Worm (Caenorhabditis elegans): ENCODE measurements around the gene F59B10.6.

ce11 chrII:10553377-10554045, 29.2 kb upstream of the F59B10.6 start:
- peak; percentile 46 for TF ChIP-seq ama-1 (optimal IDR thresholded peaks at IDR 0.05)
- no peak for TF ChIP-seq ama-1 (GFP tag; optimal IDR thresholded peaks at IDR 0.05)
- no peak for TF ChIP-seq lin-35 (GFP tag; optimal IDR thresholded peaks at IDR 0.05)
- TF ChIP-seq B0019.2 (GFP tag; conservative IDR thresholded peaks at IDR 0.05) = no peak
- 0 out of 2 replicates have a peak, but pooled peaks have one; percentile 40 for TF ChIP-seq F39B2.1 (GFP tag; IDR thresholded peaks at IDR 0.05)
- no peak for TF ChIP-seq rcor-1 (GFP tag; IDR thresholded peaks at IDR 0.05)
- no peak for TF ChIP-seq F23B12.7 (tag; optimal IDR thresholded peaks at IDR 0.05; ENCODE audit: insufficient read depth)

Measured in whole organism, young adult.